Worm (Caenorhabditis elegans) whole organism, L4 larva: ENCODE data around the gene ani-2.

Experiments
- D1046.2 ChIP-seq: fragments of 200-800 bp; sonication (Bioruptor generic); IDR thresholded peaks from 2 replicates; pipeline ENCODE4 v1.3.6; 2022; ENCODE audit warnings: missing genetic modification characterization, missing compliant biosample characterization
- F26F4.8 ChIP-seq: fragments of 200-800 bp; sonication (Bioruptor generic); conservative IDR thresholded peaks from 2 replicates; pipeline ENCODE4 v1.3.6; 2022; ENCODE audit warnings: missing genetic modification characterization, missing compliant biosample characterization
- F37D6.2 ChIP-seq: sonication (generic microtip); optimal IDR thresholded peaks from 2 replicates; lab custom pipeline; 2016; ENCODE audit warnings: mild to moderate bottlenecking, missing genetic modification characterization, missing compliant biosample characterization
- F44E2.7 ChIP-seq: fragments of 200-800 bp; sonication (Bioruptor generic); IDR thresholded peaks from 2 replicates; pipeline ENCODE4 v2.1.2; 2022; ENCODE audit warnings: missing genetic modification characterization, missing compliant biosample characterization
- R02D3.7 ChIP-seq: fragments of 150-350 bp; sonication (generic microtip); optimal IDR thresholded peaks from 3 replicates; lab custom pipeline; 2014; ENCODE audit warnings: missing biosample characterization, missing genetic modification characterization
- T26A8.4 ChIP-seq: fragments of 200-800 bp; sonication (Bioruptor generic); IDR thresholded peaks from 2 replicates; pipeline ENCODE4 v1.3.6; 2022; ENCODE audit warnings: missing genetic modification characterization, missing compliant biosample characterization
- Y105C5A.15 ChIP-seq: fragments of 200-800 bp; sonication (Bioruptor generic); IDR thresholded peaks from 2 replicates; pipeline ENCODE4 v1.3.6; 2022; ENCODE audit warnings: missing genetic modification characterization, missing compliant biosample characterization
- Y48G9A.11 ChIP-seq: fragments of 200-800 bp; sonication (Bioruptor generic); IDR thresholded peaks from 2 replicates; pipeline ENCODE4 v1.3.6; 2022; ENCODE audit warnings: missing genetic modification reagents, missing genetic modification characterization, missing compliant biosample characterization
- Y5F2A.4 ChIP-seq: fragments of 200-800 bp; sonication (Bioruptor generic); optimal IDR thresholded peaks from 2 replicates; lab custom pipeline; 2018; ENCODE audit warnings: mild to moderate bottlenecking, missing genetic modification characterization, missing compliant biosample characterization
- aha-1 ChIP-seq: fragments of 150-350 bp; peaks from one replicate; lab custom pipeline; 2014; ENCODE audit warnings: missing biosample characterization, missing genetic modification characterization
- aly-2 ChIP-seq: sonication (generic microtip); optimal IDR thresholded peaks from 2 replicates; lab custom pipeline; 2018; ENCODE audit warnings: missing biosample characterization, missing genetic modification characterization
- arid-1 ChIP-seq: fragments of 200-800 bp; sonication (Bioruptor generic); conservative IDR thresholded peaks from 2 replicates; pipeline ENCODE4 v1.3.6; 2022; ENCODE audit warnings: missing genetic modification reagents, missing genetic modification characterization, missing compliant biosample characterization
- attf-4 ChIP-seq: sonication (generic microtip); optimal IDR thresholded peaks from 3 replicates; lab custom pipeline; 2017; ENCODE audit warnings: missing biosample characterization, missing genetic modification characterization
- ceh-28 ChIP-seq: fragments of 150-350 bp; optimal IDR thresholded peaks from 2 replicates; lab custom pipeline; 2014; ENCODE audit warnings: missing biosample characterization, missing genetic modification reagents, missing genetic modification characterization
- ceh-32 ChIP-seq: sonication (generic microtip); optimal IDR thresholded peaks from 2 replicates; lab custom pipeline; 2016; ENCODE audit warnings: mild to moderate bottlenecking, missing genetic modification characterization, missing compliant biosample characterization; ENCODE audit not compliant: poor library complexity
- ceh-44 ChIP-seq: fragments of 200-800 bp; sonication (Bioruptor generic); IDR thresholded peaks from 2 replicates; pipeline ENCODE4 v1.3.6; 2022; ENCODE audit warnings: missing genetic modification reagents, missing genetic modification characterization, missing compliant biosample characterization
- ceh-62 ChIP-seq: sonication (generic microtip); optimal IDR thresholded peaks from 2 replicates; lab custom pipeline; 2017; ENCODE audit warnings: missing biosample characterization, missing genetic modification characterization
- ceh-82 ChIP-seq: sonication (generic microtip); optimal IDR thresholded peaks from 2 replicates; lab custom pipeline; 2017; ENCODE audit warnings: missing biosample characterization, missing genetic modification characterization
- cey-2 ChIP-seq: sonication (generic microtip); optimal IDR thresholded peaks from 3 replicates; lab custom pipeline; 2017; ENCODE audit warnings: missing genetic modification characterization, mild to moderate bottlenecking, missing compliant biosample characterization, antibody characterized with exemption, borderline replicate concordance; ENCODE audit not compliant: insufficient read depth
- daf-8 ChIP-seq: fragments of 200-800 bp; sonication (Bioruptor generic); IDR thresholded peaks from 2 replicates; pipeline ENCODE4 v1.3.6; 2022; ENCODE audit warnings: missing genetic modification characterization, missing compliant biosample characterization
- dmd-6 ChIP-seq: fragments of 200-800 bp; sonication (Bioruptor generic); IDR thresholded peaks from 2 replicates; pipeline ENCODE4 v1.3.6; 2022; ENCODE audit warnings: missing genetic modification reagents, missing genetic modification characterization, missing compliant biosample characterization
- dmd-9 ChIP-seq: fragments of 200-800 bp; sonication (Bioruptor generic); IDR thresholded peaks from 2 replicates; pipeline ENCODE4 v1.3.6; 2022; ENCODE audit warnings: missing genetic modification reagents, missing genetic modification characterization, missing compliant biosample characterization
- dpl-1 ChIP-seq: fragments of 150-350 bp; optimal IDR thresholded peaks from 2 replicates; lab custom pipeline; 2014; ENCODE audit warnings: missing biosample characterization, missing genetic modification reagents, missing genetic modification characterization
- fkh-10 ChIP-seq: fragments of 150-350 bp; optimal IDR thresholded peaks from 2 replicates; lab custom pipeline; 2014; ENCODE audit warnings: missing biosample characterization, missing genetic modification reagents, missing genetic modification characterization
- gei-8 ChIP-seq: fragments of 200-800 bp; sonication (Bioruptor generic); optimal IDR thresholded peaks from 2 replicates; lab custom pipeline; 2018; ENCODE audit warnings: mild to moderate bottlenecking, missing genetic modification characterization, missing compliant biosample characterization
- hmg-1.1 ChIP-seq: fragments of 200-800 bp; sonication (Bioruptor generic); IDR thresholded peaks from 2 replicates; pipeline ENCODE4 v1.3.6; 2022; ENCODE audit warnings: missing genetic modification reagents, missing genetic modification characterization, missing compliant biosample characterization
- lin-1 ChIP-seq: fragments of 200-800 bp; sonication (Bioruptor generic); IDR thresholded peaks from 2 replicates; pipeline ENCODE4 v1.3.6; 2022; ENCODE audit warnings: missing genetic modification reagents, missing genetic modification characterization, missing compliant biosample characterization
- lin-39 ChIP-seq: fragments of 150-350 bp; optimal IDR thresholded peaks from 2 replicates; lab custom pipeline; 2014; ENCODE audit warnings: missing biosample characterization, missing genetic modification reagents, missing genetic modification characterization
- lir-3 ChIP-seq: sonication (generic microtip); optimal IDR thresholded peaks from 2 replicates; lab custom pipeline; 2016; ENCODE audit warnings: mild to moderate bottlenecking, missing genetic modification characterization, missing compliant biosample characterization
- madf-5 ChIP-seq, 2 experiments: fragments of 200-800 bp; sonication (Bioruptor generic); IDR thresholded peaks; 2 replicates each; pipeline ENCODE4 v1.3.6; 2022; ENCODE audit warnings: missing compliant biosample characterization in 2 of 2, missing genetic modification characterization in 2 of 2
- madf-9 ChIP-seq: fragments of 200-800 bp; sonication (Bioruptor generic); conservative IDR thresholded peaks from 2 replicates; pipeline ENCODE4 v1.3.6; 2022; ENCODE audit warnings: missing genetic modification reagents, missing genetic modification characterization, missing compliant biosample characterization
- mdt-29 ChIP-seq: fragments of 200-800 bp; sonication (Bioruptor generic); IDR thresholded peaks from 2 replicates; pipeline ENCODE4 v1.3.6; 2022; ENCODE audit warnings: missing genetic modification reagents, missing genetic modification characterization, missing compliant biosample characterization
- mes-2 ChIP-seq: sonication (generic microtip); optimal IDR thresholded peaks from 2 replicates; lab custom pipeline; 2016; ENCODE audit warnings: missing genotype, mild to moderate bottlenecking, missing genetic modification characterization, missing compliant biosample characterization; ENCODE audit not compliant: poor library complexity, severe bottlenecking
- nhr-10 ChIP-seq: fragments of 150-350 bp; optimal IDR thresholded peaks from 2 replicates; lab custom pipeline; 2014; ENCODE audit warnings: missing biosample characterization, missing genetic modification characterization
- nhr-111 ChIP-seq: fragments of 200-800 bp; sonication (Bioruptor generic); optimal IDR thresholded peaks from 2 replicates; lab custom pipeline; 2018; ENCODE audit warnings: mild to moderate bottlenecking, missing genetic modification characterization, missing compliant biosample characterization
- nhr-42 ChIP-seq: fragments of 200-800 bp; sonication (Bioruptor generic); IDR thresholded peaks from 2 replicates; pipeline ENCODE4 v1.3.6; 2022; ENCODE audit warnings: missing genetic modification characterization, missing compliant biosample characterization
- nhr-48 ChIP-seq: sonication (generic microtip); optimal IDR thresholded peaks from 2 replicates; lab custom pipeline; 2016; ENCODE audit warnings: mild to moderate bottlenecking, missing genetic modification characterization, missing compliant biosample characterization
- nhr-6 ChIP-seq: fragments of 150-350 bp; optimal IDR thresholded peaks from 2 replicates; lab custom pipeline; 2014; ENCODE audit warnings: missing biosample characterization, missing genetic modification characterization
- nhr-77 ChIP-seq: fragments of 150-350 bp; optimal IDR thresholded peaks from 2 replicates; lab custom pipeline; 2014; ENCODE audit warnings: missing biosample characterization, missing genetic modification characterization
- pha-4 ChIP-seq, 2 experiments: fragments of 150-350 bp in 1 of 2; fragments of 200-800 bp in 1 of 2; sonication (Bioruptor generic) in 1 of 2; IDR thresholded peaks in 1 of 2; optimal IDR thresholded peaks in 1 of 2; 2 replicates each; pipeline versions ENCODE4 v1.3.6 to Lab custom; 2014 to 2022; ENCODE audit warnings: missing genetic modification characterization in 2 of 2, missing genetic modification reagents in 2 of 2, missing biosample characterization in 1 of 2, missing compliant biosample characterization in 1 of 2
- sdz-12 ChIP-seq: fragments of 200-800 bp; sonication (Bioruptor generic); optimal IDR thresholded peaks from 2 replicates; lab custom pipeline; 2018; ENCODE audit warnings: mild to moderate bottlenecking, missing genetic modification characterization, missing compliant biosample characterization
- set-16 ChIP-seq: fragments of 200-800 bp; sonication (Bioruptor generic); IDR thresholded peaks from 2 replicates; pipeline ENCODE4 v1.3.6; 2022; ENCODE audit warnings: missing genetic modification reagents, missing genetic modification characterization, missing compliant biosample characterization
- snpc-1.2 ChIP-seq: fragments of 200-800 bp; sonication (Bioruptor generic); IDR thresholded peaks from 2 replicates; pipeline ENCODE4 v1.3.6; 2022; ENCODE audit warnings: missing genetic modification reagents, missing genetic modification characterization, missing compliant biosample characterization
- snpc-4 ChIP-seq: fragments of 150-350 bp; optimal IDR thresholded peaks from 2 replicates; lab custom pipeline; 2014; ENCODE audit warnings: missing biosample characterization, missing genetic modification characterization
- spr-3 ChIP-seq: fragments of 200-800 bp; sonication (Bioruptor generic); optimal IDR thresholded peaks from 2 replicates; lab custom pipeline; 2018; ENCODE audit warnings: mild to moderate bottlenecking, missing genetic modification characterization, missing compliant biosample characterization
- tag-97 ChIP-seq: fragments of 200-800 bp; sonication (Bioruptor generic); IDR thresholded peaks from 2 replicates; pipeline ENCODE4 v1.3.6; 2022; ENCODE audit warnings: missing genetic modification characterization, missing compliant biosample characterization
- unc-130 ChIP-seq: sonication (generic microtip); optimal IDR thresholded peaks from 2 replicates; lab custom pipeline; 2016; ENCODE audit warnings: missing genetic modification reagents, missing genetic modification characterization, missing compliant biosample characterization
- unc-39 ChIP-seq: sonication (generic microtip); optimal IDR thresholded peaks from 2 replicates; lab custom pipeline; 2017; ENCODE audit warnings: missing biosample characterization, missing genetic modification characterization
- vab-7 ChIP-seq: fragments of 200-800 bp; sonication (Bioruptor generic); IDR thresholded peaks from 2 replicates; pipeline ENCODE4 v1.3.6; 2022; ENCODE audit warnings: missing genetic modification reagents, missing genetic modification characterization, missing compliant biosample characterization
- zfp-2 ChIP-seq: sonication (generic microtip); optimal IDR thresholded peaks from 2 replicates; lab custom pipeline; 2016; ENCODE audit warnings: mild to moderate bottlenecking, missing genetic modification characterization, missing compliant biosample characterization
- zfp-3 ChIP-seq: fragments of 200-800 bp; sonication (Bioruptor generic); conservative IDR thresholded peaks from 2 replicates; pipeline ENCODE4 v1.3.6; 2022; ENCODE audit warnings: missing genetic modification reagents, missing genetic modification characterization, missing compliant biosample characterization

ani-2 gene

ce11 chrII:6370110-6370509 lies 4.9 kb upstream of the ani-2 start (continued):
- TF ChIP-seq madf-5 (GFP tag; IDR thresholded peaks at IDR 0.05; lab: Robert Waterston, UW) (no peak), Y48G9A.11 (GFP tag; lab: Robert Waterston, UW) (no peak), lir-3 (tag; lab: Kevin White, UChicago) (no peak), daf-8 (GFP tag; lab: Robert Waterston, UW) (no peak), Y5F2A.4 (no peak), hmg-1.1 (GFP tag; lab: Robert Waterston, UW) (peak; percentile 88), lin-1 (GFP tag; lab: Robert Waterston, UW) (peak; percentile 78), nhr-10 (no peak), mdt-29 (GFP tag; lab: Robert Waterston, UW) (no peak), snpc-1.2 (GFP tag; lab: Robert Waterston, UW) (peak; percentile 21; the same call in 1 of the 2 replicates), nhr-111 (no peak), ceh-28 (peak; percentile 16), unc-130 (GFP tag; lab: Kevin White, UChicago) (peak; percentile 63), ceh-44 (no peak), vab-7 (no peak), ceh-32 (tag; lab: Kevin White, UChicago) (no peak), D1046.2 (GFP tag; lab: Robert Waterston, UW) (0 out of 2 replicates have a peak, but pooled peaks have one; percentile 38), nhr-48 (tag; lab: Kevin White, UChicago) (peak; percentile 83), sdz-12 (GFP tag; lab: Kevin White, UChicago) (no peak), attf-4 (tag; lab: Kevin White, UChicago) (peak; percentile 31), spr-3 (GFP tag; lab: Kevin White, UChicago) (peak; percentile 24), T26A8.4 (GFP tag; lab: Robert Waterston, UW) (peak; percentile 80), R02D3.7 (tag; lab: Kevin White, UChicago) (no peak), snpc-4 (tag; lab: Kevin White, UChicago) (no peak), ceh-82 (no peak), unc-39 (tag; lab: Kevin White, UChicago) (no peak), nhr-77 (tag; lab: Kevin White, UChicago) (peak; percentile 74), nhr-6 (tag; lab: Kevin White, UChicago) (peak; percentile 84), mes-2 (peak; percentile 75), ceh-62 (no peak), dmd-6 (GFP tag; lab: Robert Waterston, UW) (peak; percentile 80), zfp-3 (GFP tag; lab: Robert Waterston, UW) (no peak), pha-4 (GFP tag; IDR thresholded peaks at IDR 0.05; lab: Robert Waterston, UW) (peak; percentile 69), pha-4 (tag; optimal IDR thresholded peaks at IDR 0.05; lab: Kevin White, UChicago) (no peak), aly-2 (tag; lab: Kevin White, UChicago) (no peak), F44E2.7 (GFP tag; lab: Robert Waterston, UW) (no peak), dpl-1 (peak; percentile 71), gei-8 (GFP tag; lab: Kevin White, UChicago) (no peak), aha-1 (tag; lab: Kevin White, UChicago) (peak; percentile 95), nhr-42 (no peak), F37D6.2 (tag; lab: Kevin White, UChicago) (peak; percentile 26), tag-97 (no peak), Y105C5A.15 (GFP tag; lab: Robert Waterston, UW) (no peak), zfp-2 (tag; lab: Kevin White, UChicago) (no peak), lin-39 (no peak), cey-2 (tag; lab: Kevin White, UChicago) (no peak), fkh-10 (GFP tag; lab: Kevin White, UChicago) (peak; percentile 48), set-16 (peak; percentile 54), dmd-9 (GFP tag; lab: Robert Waterston, UW) (no peak), F26F4.8 (no peak), madf-9 (GFP tag; lab: Robert Waterston, UW) (peak; percentile 39; the same call in 1 of the 2 replicates), arid-1 (peak; percentile 71)
